Fruit fly (Drosophila melanogaster) whole organism, embryonic: Measurements from ENCODE around the gene CG1142.

Experiments used
- Atf6 ChIP-seq: fragments of 200-800 bp; sonication (Bioruptor generic); IDR thresholded peaks from 2 replicates; pipeline ENCODE4 v1.3.6; 2022; ENCODE audit warnings: missing biosample characterization, missing genetic modification characterization
- CG10321 ChIP-seq: fragments of 200-800 bp; sonication (Bioruptor generic); IDR thresholded peaks from 2 replicates; pipeline ENCODE4 v1.3.6; 2022; ENCODE audit warnings: missing biosample characterization, missing genetic modification characterization
- CG11247 ChIP-seq: fragments of 200-800 bp; sonication (Bioruptor generic); IDR thresholded peaks from 2 replicates; pipeline ENCODE4 v1.3.6; 2022; ENCODE audit warnings: missing biosample characterization, missing genetic modification characterization
- CG11398 ChIP-seq: fragments of 200-800 bp; sonication (Bioruptor generic); optimal IDR thresholded peaks from 2 replicates; lab custom pipeline; 2016; ENCODE audit warnings: missing biosample characterization, missing genetic modification characterization
- CG12236 ChIP-seq: fragments of 200-800 bp; sonication (Bioruptor generic); optimal IDR thresholded peaks from 2 replicates; lab custom pipeline; 2016; ENCODE audit warnings: missing biosample characterization, missing genetic modification characterization
- CG13894 ChIP-seq: fragments of 200-800 bp; sonication (Bioruptor generic); optimal IDR thresholded peaks from 3 replicates; lab custom pipeline; 2018; ENCODE audit warnings: missing biosample characterization, mild to moderate bottlenecking, missing genetic modification characterization, moderate library complexity
- CG15269 ChIP-seq: fragments of 200-800 bp; sonication (Bioruptor generic); optimal IDR thresholded peaks from 2 replicates; lab custom pipeline; 2018; ENCODE audit warnings: missing biosample characterization, mild to moderate bottlenecking, missing genetic modification characterization, moderate library complexity
- CG17359 ChIP-seq: fragments of 200-800 bp; sonication (Bioruptor generic); optimal IDR thresholded peaks from 3 replicates; lab custom pipeline; 2018; ENCODE audit warnings: missing biosample characterization, mild to moderate bottlenecking, missing genetic modification characterization, moderate library complexity
- CG18599 ChIP-seq: fragments of 200-800 bp; sonication (Bioruptor generic); optimal IDR thresholded peaks from 3 replicates; lab custom pipeline; 2017; ENCODE audit warnings: missing biosample characterization, missing genetic modification characterization, mild to moderate bottlenecking, moderate library complexity, missing genetic modification reagents
- CG18764 ChIP-seq: fragments of 200-800 bp; sonication (Bioruptor generic); optimal IDR thresholded peaks from 3 replicates; lab custom pipeline; 2016; ENCODE audit warnings: missing biosample characterization, missing genetic modification characterization
- CG31365 ChIP-seq: fragments of 200-800 bp; sonication (Bioruptor generic); optimal IDR thresholded peaks from 2 replicates; lab custom pipeline; 2018; ENCODE audit warnings: missing biosample characterization, mild to moderate bottlenecking, missing genetic modification characterization
- CG32532 ChIP-seq: fragments of 200-800 bp; sonication (Bioruptor generic); IDR thresholded peaks from 2 replicates; pipeline ENCODE4 v1.3.6; 2022; ENCODE audit warnings: missing biosample characterization, missing genetic modification characterization
- CG34224 ChIP-seq: fragments of 200-800 bp; sonication (Bioruptor generic); IDR thresholded peaks from 3 replicates; pipeline ENCODE4 v1.3.6; 2022; ENCODE audit warnings: missing biosample characterization, missing genetic modification characterization; ENCODE audit not compliant: partially characterized antibody
- CG34376 ChIP-seq: fragments of 200-800 bp; sonication (Bioruptor generic); optimal IDR thresholded peaks from 2 replicates; lab custom pipeline; 2018; ENCODE audit warnings: missing biosample characterization, mild to moderate bottlenecking, missing genetic modification characterization
- CG3995 ChIP-seq: fragments of 200-800 bp; sonication (Bioruptor generic); optimal IDR thresholded peaks from 3 replicates; lab custom pipeline; 2016; ENCODE audit warnings: missing biosample characterization, missing genetic modification characterization
- CG7372 ChIP-seq: fragments of 200-800 bp; sonication (Bioruptor generic); IDR thresholded peaks from 2 replicates; pipeline ENCODE4 v1.3.6; 2022; ENCODE audit warnings: missing biosample characterization, missing genetic modification characterization
- CG7987 ChIP-seq: fragments of 200-800 bp; sonication (Bioruptor generic); optimal IDR thresholded peaks from 2 replicates; lab custom pipeline; 2018; ENCODE audit warnings: missing biosample characterization, mild to moderate bottlenecking, missing genetic modification characterization, moderate library complexity
- CG9932 ChIP-seq: fragments of 200-800 bp; sonication (Bioruptor generic); IDR thresholded peaks from 2 replicates; pipeline ENCODE4 v1.3.6; 2022; ENCODE audit warnings: missing biosample characterization, missing genetic modification characterization
- D ChIP-seq, 2 experiments: fragments of 200-800 bp in 1 of 2; fragments of >200 bp in 1 of 2; sonication (Bioruptor generic) in 1 of 2; optimal IDR thresholded peaks; 2 replicates in 1 of 2; 3 replicates in 1 of 2; lab custom pipeline; 2017; ENCODE audit warnings: mild to moderate bottlenecking in 1 of 2, missing biosample characterization in 1 of 2, missing genetic modification characterization in 1 of 2, missing genetic modification reagents in 1 of 2
- Deaf1 ChIP-seq: fragments of 200-800 bp; optimal IDR thresholded peaks from 3 replicates; lab custom pipeline; 2019; ENCODE audit warnings: missing biosample characterization, mild to moderate bottlenecking, missing genetic modification characterization, moderate library complexity
- Fer3 ChIP-seq: fragments of 200-800 bp; sonication (Bioruptor generic); optimal IDR thresholded peaks from 2 replicates; lab custom pipeline; 2018; ENCODE audit warnings: missing biosample characterization, mild to moderate bottlenecking, missing genetic modification characterization, moderate library complexity
- HmgZ ChIP-seq: fragments of 200-800 bp; sonication (Bioruptor generic); optimal IDR thresholded peaks from 2 replicates; lab custom pipeline; 2018; ENCODE audit warnings: missing biosample characterization, mild to moderate bottlenecking, missing genetic modification characterization
- Hr51 ChIP-seq, 2 experiments: fragments of 200-800 bp; sonication (Bioruptor generic); optimal IDR thresholded peaks; 2 replicates in 1 of 2; 3 replicates in 1 of 2; lab custom pipeline; 2016 to 2018; ENCODE audit warnings: missing biosample characterization in 2 of 2, missing genetic modification characterization in 2 of 2, mild to moderate bottlenecking in 1 of 2, moderate library complexity in 1 of 2
- Jarid2 ChIP-seq: fragments of 200-800 bp; sonication (Bioruptor generic); optimal IDR thresholded peaks from 3 replicates; lab custom pipeline; 2017; ENCODE audit warnings: mild to moderate bottlenecking, missing biosample characterization, missing genetic modification reagents, missing genetic modification characterization
- PHDP ChIP-seq: fragments of 200-800 bp; sonication (Bioruptor generic); optimal IDR thresholded peaks from 3 replicates; lab custom pipeline; 2018; ENCODE audit warnings: missing biosample characterization, mild to moderate bottlenecking, missing genetic modification characterization, moderate library complexity
- Sry-δ ChIP-seq: fragments of 200-800 bp; sonication (Bioruptor generic); optimal IDR thresholded peaks from 2 replicates; lab custom pipeline; 2016; ENCODE audit warnings: missing biosample characterization, missing genetic modification characterization
- Xbp1 ChIP-seq: fragments of 200-800 bp; sonication (Bioruptor generic); optimal IDR thresholded peaks from 3 replicates; lab custom pipeline; 2016; ENCODE audit warnings: missing biosample characterization, mild to moderate bottlenecking, missing genetic modification characterization
- Xrp1 ChIP-seq: fragments of 200-800 bp; sonication (Bioruptor generic); IDR thresholded peaks from 2 replicates; pipeline ENCODE4 v1.3.6; 2022; ENCODE audit warnings: missing biosample characterization, missing genetic modification characterization
- abd-A ChIP-seq: fragments of 200-800 bp; sonication (Bioruptor generic); optimal IDR thresholded peaks from 3 replicates; lab custom pipeline; 2019; ENCODE audit warnings: missing biosample characterization, mild to moderate bottlenecking, missing genetic modification characterization, moderate library complexity
- amos ChIP-seq: fragments of 200-800 bp; sonication (Bioruptor generic); IDR thresholded peaks from 2 replicates; pipeline ENCODE4 v1.3.6; 2022; ENCODE audit warnings: missing biosample characterization, missing genetic modification characterization; ENCODE audit not compliant: partially characterized antibody
- cad ChIP-seq: fragments of >200 bp; optimal IDR thresholded peaks from 2 replicates; lab custom pipeline; 2017; ENCODE audit warnings: missing biosample characterization, missing genetic modification characterization
- chinmo ChIP-seq: fragments of 200-800 bp; sonication (Bioruptor generic); IDR thresholded peaks from 4 replicates; pipeline ENCODE4 v1.3.6; 2022; ENCODE audit warnings: missing biosample characterization, missing genetic modification characterization; ENCODE audit not compliant: partially characterized antibody
- danr ChIP-seq: fragments of 200-800 bp; sonication (Bioruptor generic); IDR thresholded peaks from 2 replicates; pipeline ENCODE4 v1.3.6; 2022; ENCODE audit warnings: missing biosample characterization, missing genetic modification characterization
- emc ChIP-seq: fragments of 200-800 bp; sonication (Bioruptor generic); optimal IDR thresholded peaks from 2 replicates; lab custom pipeline; 2016; ENCODE audit warnings: missing biosample characterization, missing genetic modification characterization
- eve ChIP-seq, 2 experiments: fragments of >200 bp; optimal IDR thresholded peaks; 2 replicates each; lab custom pipeline; 2017; ENCODE audit warnings: missing biosample characterization in 2 of 2, missing genetic modification characterization in 2 of 2
- inv ChIP-seq: fragments of 200-800 bp; sonication (Bioruptor generic); IDR thresholded peaks from 2 replicates; pipeline ENCODE4 v1.3.6; 2022; ENCODE audit warnings: missing biosample characterization, missing genetic modification characterization; ENCODE audit not compliant: partially characterized antibody
- kah ChIP-seq: fragments of 200-800 bp; sonication (Bioruptor generic); optimal IDR thresholded peaks from 2 replicates; lab custom pipeline; 2018; ENCODE audit warnings: missing biosample characterization, mild to moderate bottlenecking, missing genetic modification characterization
- lab ChIP-seq: fragments of 200-800 bp; sonication (Bioruptor generic); optimal IDR thresholded peaks from 3 replicates; lab custom pipeline; 2017; ENCODE audit warnings: missing biosample characterization, missing genetic modification characterization, mild to moderate bottlenecking, moderate library complexity, missing genetic modification reagents
- sens ChIP-seq: fragments of 200-800 bp; sonication (Bioruptor generic); peaks from one replicate; lab custom pipeline; 2016; ENCODE audit warnings: missing biosample characterization, missing genetic modification characterization
- sens-2 ChIP-seq: fragments of 200-800 bp; sonication (Bioruptor generic); IDR thresholded peaks from 2 replicates; pipeline ENCODE4 v1.3.6; 2022; ENCODE audit warnings: missing biosample characterization, missing genetic modification characterization
- stwl ChIP-seq: fragments of 200-800 bp; sonication (Bioruptor generic); optimal IDR thresholded peaks from 3 replicates; lab custom pipeline; 2018; ENCODE audit warnings: missing biosample characterization, mild to moderate bottlenecking, missing genetic modification characterization, moderate library complexity
- sug ChIP-seq: fragments of 200-800 bp; optimal IDR thresholded peaks from 2 replicates; lab custom pipeline; 2019; ENCODE audit warnings: missing biosample characterization, mild to moderate bottlenecking, missing genetic modification characterization, moderate library complexity
- tll ChIP-seq, 2 experiments: fragments of 200-800 bp in 1 of 2; fragments of >200 bp in 1 of 2; sonication (Bioruptor generic) in 1 of 2; optimal IDR thresholded peaks; 2 replicates each; lab custom pipeline; 2017 to 2019; ENCODE audit warnings: missing biosample characterization in 2 of 2, missing genetic modification characterization in 2 of 2, mild to moderate bottlenecking in 1 of 2, moderate library complexity in 1 of 2
- tna ChIP-seq: fragments of 200-800 bp; sonication (Bioruptor generic); IDR thresholded peaks from 2 replicates; pipeline ENCODE4 v1.3.6; 2022; ENCODE audit warnings: missing biosample characterization, missing genetic modification characterization; ENCODE audit not compliant: partially characterized antibody
- unpg ChIP-seq: fragments of 200-800 bp; sonication (Bioruptor generic); optimal IDR thresholded peaks from 3 replicates; lab custom pipeline; 2018; ENCODE audit warnings: missing biosample characterization, mild to moderate bottlenecking, missing genetic modification characterization, moderate library complexity
- zen ChIP-seq: fragments of 200-800 bp; sonication (Bioruptor generic); optimal IDR thresholded peaks from 3 replicates; lab custom pipeline; 2018; ENCODE audit warnings: missing biosample characterization, mild to moderate bottlenecking, missing genetic modification characterization, moderate library complexity

The CG1142 gene

dm6 chr3R:7519356-7519755, 45.8 kb upstream of the CG1142 start, which contains the start of gene Ubc84D:
Gene Ubc84D, minus strand, starts transcription at chr3R:7519456.
- no peak for TF ChIP-seq Jarid2 (GFP tag; lab: Kevin White, UChicago)
- no peak for TF ChIP-seq CG9932 (GFP tag; lab: Robert Waterston, UW)
- no peak for TF ChIP-seq CG34376
- peak; percentile 16 for TF ChIP-seq sens (GFP tag; lab: Kevin White, UChicago)
- TF ChIP-seq, all 482 proteins: peak for 1

- TF ChIP-seq Xbp1 (no peak), Hr51 (GFP tag; optimal IDR thresholded peaks at IDR 0.05; lab: Kevin White, UChicago) (no peak), PHDP (tag; lab: Kevin White, UChicago) (peak; percentile 26), CG7987 (GFP tag; lab: Kevin White, UChicago) (peak; percentile 7), Fer3 (no peak), CG17359 (tag; lab: Kevin White, UChicago) (no peak), Sry-δ (no peak), HmgZ (tag; lab: Kevin White, UChicago) (peak; percentile 63), CG11247 (GFP tag; lab: Robert Waterston, UW) (0 out of 2 replicates have a peak, but pooled peaks have one; percentile 21), zen (no peak), lab (GFP tag; lab: Kevin White, UChicago) (peak; percentile 52), sug (peak; percentile 100), danr (no peak), chinmo (GFP tag; lab: Robert Waterston, UW) (peak; percentile 91; the same call in 3 of the 4 replicates), Atf6 (peak; percentile 57; the same call in 1 of the 2 replicates), tll (GFP tag; optimal IDR thresholded peaks at IDR 0.05; lab: Kevin White, UChicago) (no peak), kah (GFP tag; lab: Kevin White, UChicago) (no peak), CG34224 (peak; percentile 55; the same call in 2 of the 3 replicates), CG3995 (GFP tag; lab: Kevin White, UChicago) (peak; percentile 3), Deaf1 (tag; lab: Kevin White, UChicago) (peak; percentile 75), sens-2 (GFP tag; lab: Robert Waterston, UW) (no peak), CG12236 (GFP tag; lab: Kevin White, UChicago) (no peak), CG13894 (peak; percentile 62), CG18599 (peak; percentile 32), CG7372 (peak; percentile 70), inv (GFP tag; lab: Robert Waterston, UW) (peak; percentile 32; the same call in 1 of the 2 replicates), stwl (tag; lab: Kevin White, UChicago) (no peak), amos (GFP tag; lab: Robert Waterston, UW) (peak; percentile 55; the same call in 1 of the 2 replicates), eve (GFP tag; optimal IDR thresholded peaks at IDR 0.05; lab: Kevin White, UChicago) (no peak), CG15269 (tag; lab: Kevin White, UChicago) (peak; percentile 32), CG11398 (GFP tag; lab: Kevin White, UChicago) (no peak), abd-A (tag; lab: Kevin White, UChicago) (peak; percentile 62), CG32532 (GFP tag; lab: Robert Waterston, UW) (peak; percentile 43; the same call in 1 of the 2 replicates), CG18764 (GFP tag; lab: Kevin White, UChicago) (no peak), CG10321 (GFP tag; lab: Robert Waterston, UW) (no peak), Xrp1 (GFP tag; lab: Robert Waterston, UW) (no peak), D (optimal IDR thresholded peaks at IDR 0.05; lab: Kevin White, UChicago) (no peak), D (GFP tag; optimal IDR thresholded peaks at IDR 0.05; lab: Kevin White, UChicago) (no peak), CG31365 (tag; lab: Kevin White, UChicago) (no peak), unpg (peak; percentile 29), tna (peak; percentile 47; the same call in 1 of the 2 replicates), emc (no peak), cad (no peak)
Observed at dm6 chr3R:7515599-7516069, 42.1 kb upstream of the CG1142 start, which contains the start of gene alpha-Est8. Gene alpha-Est8, minus strand, starts transcription at chr3R:7515670.
